Worm (Caenorhabditis elegans): ENCODE results near the gene scl-13.

ce11 chrV:3789770-3790169, 21.7 kb downstream of the scl-13 start, which contains the start of gene R08F11.7:
- TF ChIP-seq ama-1 (optimal IDR thresholded peaks at IDR 0.05) = no peak
- TF ChIP-seq pha-4 (tag; optimal IDR thresholded peaks at IDR 0.05) = no peak
- no peak for TF ChIP-seq syd-9 (tag; optimal IDR thresholded peaks at IDR 0.05)
- no peak for TF ChIP-seq tbx-2 (tag; optimal IDR thresholded peaks at IDR 0.05)
- TF ChIP-seq rnt-1 (tag; optimal IDR thresholded peaks at IDR 0.05) = no peak
- no peak for TF ChIP-seq unc-42 (tag; optimal IDR thresholded peaks at IDR 0.05)
- no peak for TF ChIP-seq K02D7.2 (tag; optimal IDR thresholded peaks at IDR 0.05)
- TF ChIP-seq lin-11 (tag; optimal IDR thresholded peaks at IDR 0.05) = no peak
- no peak for TF ChIP-seq ceh-45 (GFP tag; IDR thresholded peaks at IDR 0.05)

Data from whole organism, late embryonic.